Worm (Caenorhabditis elegans) whole organism, dauer: ENCODE measurements around the gene R160.5.

ENCODE experiments used
- unc-62 ChIP-seq: sonication (generic microtip); optimal IDR thresholded peaks from 2 replicates; lab custom pipeline; 2017; ENCODE audit warnings: missing biosample characterization, missing genetic modification reagents, missing genetic modification characterization

R160.5 gene

ce11 chrX:4370756-4371155, at the start of gene R160.5:
TSS of gene R160.5 (minus strand) at chrX:4370856.
- TF ChIP-seq unc-62 = no peak

ce11 chrX:4418751-4419150, 48.1 kb upstream of the R160.5 start, which contains the start of gene dop-1:
TSS of gene dop-1 (minus strand) at chrX:4418851.
- no peak for TF ChIP-seq unc-62

- no peak for TF ChIP-seq unc-62
These were observed 44.6 kb upstream of the R160.5 start for ce11 chrX:4415289-4415688.

ce11 chrX:4413206-4413605, 42.5 kb upstream of the R160.5 start:
- no peak for TF ChIP-seq unc-62

ce11 chrX:4410280-4410911, 39.7 kb upstream of the R160.5 start:
- TF ChIP-seq unc-62 = no peak

- no peak for TF ChIP-seq unc-62
These were observed 39.1 kb upstream of the R160.5 start for ce11 chrX:4409591-4410279.

- TF ChIP-seq unc-62 = no peak
These were observed 37.8 kb upstream of the R160.5 start for ce11 chrX:4408466-4408865.

- TF ChIP-seq unc-62 = no peak
These were observed 34.1 kb upstream of the R160.5 start for ce11 chrX:4404717-4405116.

- no peak for TF ChIP-seq unc-62
These were observed 32.2 kb upstream of the R160.5 start, which contains the start of gene D1079.1 for ce11 chrX:4402854-4403253. TSS of gene D1079.1 (plus strand) at chrX:4403154.

- no peak for TF ChIP-seq unc-62
These were observed 29.6 kb upstream of the R160.5 start for ce11 chrX:4400296-4400695.

- no peak for TF ChIP-seq unc-62
These were observed 26.8 kb upstream of the R160.5 start for ce11 chrX:4397460-4397859.

ce11 chrX:4395073-4395850, 24.6 kb upstream of the R160.5 start:
- TF ChIP-seq unc-62 = no peak

ce11 chrX:4391680-4392079, 21.0 kb upstream of the R160.5 start:
- TF ChIP-seq unc-62 = no peak

ce11 chrX:4388834-4389409, 18.3 kb upstream of the R160.5 start, which contains the start of gene dpy-23:
TSS of gene dpy-23 (plus strand) at chrX:4389359.
- TF ChIP-seq unc-62 = no peak

ce11 chrX:4386493-4386892, 15.8 kb upstream of the R160.5 start:
- no peak for TF ChIP-seq unc-62

ce11 chrX:4383316-4383936, 12.8 kb upstream of the R160.5 start, which contains the start of gene lst-2:
TSS of gene lst-2 (minus strand) at chrX:4383366.
- TF ChIP-seq unc-62 = no peak

- no peak for TF ChIP-seq unc-62
These were observed 7.0 kb upstream of the R160.5 start, which contains the start of gene R160.12 for ce11 chrX:4377689-4378088. TSS of gene R160.12 (minus strand) at chrX:4377789.
